Fruit fly (Drosophila melanogaster) whole organism, embryonic: ENCODE data around the gene CG13376.

Source experiments
- Aef1 ChIP-seq: fragments of 200-800 bp; sonication (Bioruptor generic); IDR thresholded peaks from 3 replicates; pipeline ENCODE4 v1.3.6; 2022; ENCODE audit warnings: missing biosample characterization, missing genetic modification characterization
- CG11723 ChIP-seq: fragments of 200-800 bp; sonication (Bioruptor generic); optimal IDR thresholded peaks from 2 replicates; lab custom pipeline; 2017; ENCODE audit warnings: missing biosample characterization, mild to moderate bottlenecking, missing genetic modification characterization
- CG13123 ChIP-seq: fragments of 200-800 bp; sonication (Bioruptor generic); optimal IDR thresholded peaks from 2 replicates; lab custom pipeline; 2016; ENCODE audit warnings: missing biosample characterization, missing genetic modification characterization
- CG1647 ChIP-seq: fragments of 200-800 bp; sonication (Bioruptor generic); optimal IDR thresholded peaks from 3 replicates; lab custom pipeline; 2016; ENCODE audit warnings: missing biosample characterization, missing genetic modification characterization
- CG17328 ChIP-seq: fragments of 200-800 bp; sonication (Bioruptor generic); IDR thresholded peaks from 2 replicates; pipeline ENCODE4 v1.3.6; 2022; ENCODE audit warnings: missing biosample characterization, missing genetic modification characterization
- CG18764 ChIP-seq: fragments of 200-800 bp; sonication (Bioruptor generic); optimal IDR thresholded peaks from 3 replicates; lab custom pipeline; 2016; ENCODE audit warnings: missing biosample characterization, missing genetic modification characterization
- CG2116 ChIP-seq: fragments of 200-800 bp; sonication (Bioruptor generic); optimal IDR thresholded peaks from 3 replicates; lab custom pipeline; 2018; ENCODE audit warnings: missing biosample characterization, mild to moderate bottlenecking, missing genetic modification characterization
- CG2889 ChIP-seq: fragments of 200-800 bp; sonication (Bioruptor generic); IDR thresholded peaks from 3 replicates; pipeline ENCODE4 v1.3.6; 2022; ENCODE audit warnings: missing biosample characterization, missing genetic modification characterization
- CG32772 ChIP-seq: fragments of 200-800 bp; sonication (Bioruptor generic); IDR thresholded peaks from 2 replicates; pipeline ENCODE4 v1.3.6; 2022; ENCODE audit warnings: missing biosample characterization, missing genetic modification characterization
- CG34376 ChIP-seq: fragments of 200-800 bp; sonication (Bioruptor generic); optimal IDR thresholded peaks from 2 replicates; lab custom pipeline; 2018; ENCODE audit warnings: missing biosample characterization, mild to moderate bottlenecking, missing genetic modification characterization
- CG4328 ChIP-seq: fragments of 200-800 bp; sonication (Bioruptor generic); optimal IDR thresholded peaks from 3 replicates; lab custom pipeline; 2017; ENCODE audit warnings: missing biosample characterization, missing genetic modification reagents, missing genetic modification characterization
- CG43689 ChIP-seq: fragments of 200-800 bp; sonication (Bioruptor generic); IDR thresholded peaks from 2 replicates; pipeline ENCODE4 v1.3.6; 2022; ENCODE audit warnings: missing biosample characterization, missing genetic modification characterization
- CG7271 ChIP-seq: fragments of 200-800 bp; sonication (Bioruptor generic); optimal IDR thresholded peaks from 2 replicates; lab custom pipeline; 2018; ENCODE audit warnings: missing biosample characterization, mild to moderate bottlenecking, missing genetic modification characterization, moderate library complexity
- CG9727 ChIP-seq: fragments of 200-800 bp; sonication (Bioruptor generic); optimal IDR thresholded peaks from 3 replicates; lab custom pipeline; 2017; ENCODE audit warnings: missing biosample characterization, mild to moderate bottlenecking, missing genetic modification characterization
- D19A ChIP-seq: fragments of 200-800 bp; optimal IDR thresholded peaks from 3 replicates; lab custom pipeline; 2019; ENCODE audit warnings: missing biosample characterization, mild to moderate bottlenecking, missing genetic modification characterization, moderate library complexity
- GATAe ChIP-seq: fragments of 200-800 bp; sonication (Bioruptor generic); conservative IDR thresholded peaks from 2 replicates; pipeline ENCODE4 v1.3.6; 2022; ENCODE audit warnings: missing biosample characterization, missing genetic modification characterization
- HLH3B ChIP-seq: fragments of 200-800 bp; sonication (Bioruptor generic); IDR thresholded peaks from 2 replicates; pipeline ENCODE4 v1.3.6; 2022; ENCODE audit warnings: missing biosample characterization, missing genetic modification characterization
- Med ChIP-seq: fragments of 200-800 bp; sonication (Bioruptor generic); peaks from one replicate; lab custom pipeline; 2016; ENCODE audit warnings: missing biosample characterization, missing genetic modification characterization, mild to moderate bottlenecking, inconsistent platforms, moderate library complexity
- Mrtf ChIP-seq: fragments of 200-800 bp; sonication (Bioruptor generic); IDR thresholded peaks from 3 replicates; pipeline ENCODE4 v1.3.6; 2022; ENCODE audit warnings: missing biosample characterization, missing genetic modification characterization
- NK7.1 ChIP-seq: fragments of 200-800 bp; sonication (Bioruptor generic); optimal IDR thresholded peaks from 3 replicates; lab custom pipeline; 2016; ENCODE audit warnings: missing biosample characterization, missing genetic modification characterization
- Sry-β ChIP-seq: fragments of 200-800 bp; sonication (Bioruptor generic); optimal IDR thresholded peaks from 2 replicates; lab custom pipeline; 2018; ENCODE audit warnings: missing biosample characterization, mild to moderate bottlenecking, missing genetic modification characterization, moderate library complexity
- Trl ChIP-seq, 3 experiments: fragments of >200 bp in 2 of 3; fragments of 200-800 bp in 1 of 3; sonication (Bioruptor generic) in 1 of 3; optimal IDR thresholded peaks; 2 replicates in 1 of 3; 3 replicates in 2 of 3; lab custom pipeline; 2016 to 2017; ENCODE audit warnings: missing biosample characterization in 1 of 3, missing genetic modification characterization in 1 of 3
- Vsx1 ChIP-seq: fragments of 200-800 bp; sonication (Bioruptor generic); optimal IDR thresholded peaks from 2 replicates; lab custom pipeline; 2017; ENCODE audit warnings: missing biosample characterization, mild to moderate bottlenecking, missing genetic modification characterization, missing genetic modification reagents
- az2 ChIP-seq: fragments of 200-800 bp; sonication (Bioruptor generic); optimal IDR thresholded peaks from 3 replicates; lab custom pipeline; 2016; ENCODE audit warnings: missing biosample characterization, missing genetic modification characterization
- bigmax ChIP-seq: fragments of 200-800 bp; sonication (Bioruptor generic); optimal IDR thresholded peaks from 2 replicates; lab custom pipeline; 2018; ENCODE audit warnings: missing biosample characterization, mild to moderate bottlenecking, missing genetic modification characterization
- bowl ChIP-seq: fragments of 200-800 bp; sonication (Bioruptor generic); IDR thresholded peaks from 2 replicates; pipeline ENCODE4 v1.3.6; 2022; ENCODE audit warnings: missing biosample characterization, missing genetic modification characterization
- bsh ChIP-seq, 2 experiments: fragments of 200-800 bp; sonication (Bioruptor generic); optimal IDR thresholded peaks; 2 replicates each; lab custom pipeline; 2017 to 2018; ENCODE audit warnings: mild to moderate bottlenecking in 2 of 2, missing biosample characterization in 2 of 2, missing genetic modification characterization in 2 of 2, moderate library complexity in 1 of 2
- crc ChIP-seq: fragments of 200-800 bp; sonication (Bioruptor generic); optimal IDR thresholded peaks from 2 replicates; lab custom pipeline; 2016; ENCODE audit warnings: missing biosample characterization, missing genetic modification characterization
- cwo ChIP-seq: fragments of 200-800 bp; sonication (Bioruptor generic); optimal IDR thresholded peaks from 3 replicates; lab custom pipeline; 2017; ENCODE audit warnings: missing biosample characterization, missing genetic modification characterization, mild to moderate bottlenecking, moderate library complexity, missing genetic modification reagents
- disco-r ChIP-seq: fragments of 200-800 bp; sonication (Bioruptor generic); optimal IDR thresholded peaks from 2 replicates; lab custom pipeline; 2016; ENCODE audit warnings: missing biosample characterization, missing genetic modification characterization
- exex ChIP-seq: fragments of 200-800 bp; sonication (Bioruptor generic); optimal IDR thresholded peaks from 4 replicates; lab custom pipeline; 2018; ENCODE audit warnings: missing biosample characterization, mild to moderate bottlenecking, missing genetic modification characterization, moderate library complexity
- gce ChIP-seq: fragments of 200-800 bp; sonication (Bioruptor generic); IDR thresholded peaks from 3 replicates; pipeline ENCODE4 v1.3.6; 2022; ENCODE audit warnings: missing biosample characterization, missing genetic modification characterization
- gem ChIP-seq: fragments of 200-800 bp; sonication (Bioruptor generic); optimal IDR thresholded peaks from 2 replicates; lab custom pipeline; 2019; ENCODE audit warnings: missing biosample characterization, mild to moderate bottlenecking, missing genetic modification characterization, moderate library complexity
- grau ChIP-seq: fragments of 200-800 bp; optimal IDR thresholded peaks from 3 replicates; lab custom pipeline; 2019; ENCODE audit warnings: missing biosample characterization, mild to moderate bottlenecking, missing genetic modification characterization, moderate library complexity
- jigr1 ChIP-seq: fragments of 200-800 bp; sonication (Bioruptor generic); IDR thresholded peaks from 3 replicates; pipeline ENCODE4 v1.3.6; 2022; ENCODE audit warnings: missing biosample characterization, missing genetic modification characterization
- knrl ChIP-seq: fragments of 200-800 bp; sonication (Bioruptor generic); IDR thresholded peaks from 3 replicates; pipeline ENCODE4 v1.3.6; 2022; ENCODE audit warnings: missing biosample characterization, missing genetic modification characterization; ENCODE audit not compliant: partially characterized antibody
- lbe ChIP-seq: fragments of 200-800 bp; sonication (Bioruptor generic); optimal IDR thresholded peaks from 2 replicates; lab custom pipeline; 2016; ENCODE audit warnings: missing biosample characterization, mild to moderate bottlenecking, missing genetic modification characterization
- lilli ChIP-seq: fragments of 200-800 bp; sonication (Bioruptor generic); optimal IDR thresholded peaks from 3 replicates; lab custom pipeline; 2016; ENCODE audit warnings: missing biosample characterization, missing genetic modification characterization
- nau ChIP-seq: fragments of 200-800 bp; sonication (Bioruptor generic); optimal IDR thresholded peaks from 3 replicates; lab custom pipeline; 2017; ENCODE audit warnings: missing biosample characterization, mild to moderate bottlenecking, missing genetic modification characterization, missing genetic modification reagents
- onecut ChIP-seq: fragments of 200-800 bp; sonication (Bioruptor generic); IDR thresholded peaks from 2 replicates; pipeline ENCODE4 v1.3.6; 2022; ENCODE audit warnings: missing biosample characterization, missing genetic modification characterization
- org-1 ChIP-seq: fragments of 200-800 bp; sonication (Bioruptor generic); optimal IDR thresholded peaks from 2 replicates; lab custom pipeline; 2017; ENCODE audit warnings: missing biosample characterization, missing genetic modification characterization
- pros ChIP-seq: fragments of 200-800 bp; sonication (Bioruptor generic); optimal IDR thresholded peaks from 3 replicates; lab custom pipeline; 2019; ENCODE audit warnings: missing biosample characterization, mild to moderate bottlenecking, missing genetic modification characterization, moderate library complexity
- schlank ChIP-seq: fragments of 200-800 bp; sonication (Bioruptor generic); optimal IDR thresholded peaks from 2 replicates; lab custom pipeline; 2018; ENCODE audit warnings: missing biosample characterization, mild to moderate bottlenecking, missing genetic modification characterization
- slou ChIP-seq: fragments of 200-800 bp; sonication (Bioruptor generic); optimal IDR thresholded peaks from 3 replicates; lab custom pipeline; 2016; ENCODE audit warnings: missing biosample characterization, missing genetic modification characterization
- stc ChIP-seq: fragments of 200-800 bp; sonication (Bioruptor generic); IDR thresholded peaks from 2 replicates; pipeline ENCODE4 v1.3.6; 2022; ENCODE audit warnings: missing biosample characterization, missing genetic modification characterization
- tio ChIP-seq: fragments of 200-800 bp; sonication (Bioruptor generic); optimal IDR thresholded peaks from 2 replicates; lab custom pipeline; 2017; ENCODE audit warnings: missing biosample characterization, missing genetic modification characterization, inconsistent platforms
- unc-4 ChIP-seq: fragments of 200-800 bp; sonication (Bioruptor generic); IDR thresholded peaks from 2 replicates; pipeline ENCODE4 v1.3.6; 2022; ENCODE audit warnings: missing biosample characterization, missing genetic modification characterization; ENCODE audit not compliant: partially characterized antibody
- vnd ChIP-seq: fragments of 200-800 bp; sonication (Bioruptor generic); IDR thresholded peaks from 3 replicates; pipeline ENCODE4 v1.3.6; 2022; ENCODE audit warnings: missing biosample characterization, missing genetic modification characterization; ENCODE audit not compliant: partially characterized antibody

CG13376 gene

dm6 chrX:263728-264344 is 3.0 kb downstream of the CG13376 start, which contains the start of gene CG13377 (continued):
- no peak for TF ChIP-seq slou
- no peak for TF ChIP-seq schlank
- TF ChIP-seq, all 482 proteins: peak for 92

DNA sequence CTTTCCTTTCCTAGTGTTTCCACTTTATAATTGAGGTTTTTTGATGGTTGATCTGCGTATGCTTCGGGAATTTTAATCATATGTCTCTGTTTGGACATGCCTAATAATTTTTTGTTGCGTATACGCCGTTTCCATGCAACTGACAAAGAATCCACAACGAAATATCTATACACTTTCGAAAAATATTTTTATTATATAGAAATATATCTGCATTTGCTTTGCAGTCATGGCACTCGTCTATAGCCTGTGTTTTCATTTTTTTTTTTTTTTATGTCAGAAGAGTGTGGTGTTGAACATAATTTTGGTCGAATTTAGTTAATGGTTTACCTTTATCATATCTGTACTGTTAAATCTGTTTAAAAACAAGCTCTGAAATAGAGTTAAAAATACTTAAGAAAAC is 4.0 kb downstream of the CG13376 start:
- TF ChIP-seq az2 (GFP tag; lab: Kevin White, UChicago), result no peak
- TF ChIP-seq Mrtf (GFP tag; lab: Robert Waterston, UW), result no peak
- TF ChIP-seq GATAe, result no peak
- TF ChIP-seq CG11723, result no peak
- peak; percentile 78 for TF ChIP-seq D19A (tag; lab: Kevin White, UChicago)
- TF ChIP-seq org-1 (GFP tag; lab: Kevin White, UChicago), result no peak
- TF ChIP-seq gem, result peak; percentile 1
- no peak for TF ChIP-seq CG4328 (GFP tag; lab: Kevin White, UChicago)
- TF ChIP-seq lbe (GFP tag; lab: Kevin White, UChicago), result peak; percentile 5
- no peak for TF ChIP-seq NK7.1 (GFP tag; lab: Kevin White, UChicago)
- TF ChIP-seq Med (GFP tag; lab: Kevin White, UChicago), result peak; percentile 1
- no peak for TF ChIP-seq crc
- TF ChIP-seq disco-r, result no peak
- no peak for TF ChIP-seq Vsx1 (GFP tag; lab: Kevin White, UChicago)

DNA sequence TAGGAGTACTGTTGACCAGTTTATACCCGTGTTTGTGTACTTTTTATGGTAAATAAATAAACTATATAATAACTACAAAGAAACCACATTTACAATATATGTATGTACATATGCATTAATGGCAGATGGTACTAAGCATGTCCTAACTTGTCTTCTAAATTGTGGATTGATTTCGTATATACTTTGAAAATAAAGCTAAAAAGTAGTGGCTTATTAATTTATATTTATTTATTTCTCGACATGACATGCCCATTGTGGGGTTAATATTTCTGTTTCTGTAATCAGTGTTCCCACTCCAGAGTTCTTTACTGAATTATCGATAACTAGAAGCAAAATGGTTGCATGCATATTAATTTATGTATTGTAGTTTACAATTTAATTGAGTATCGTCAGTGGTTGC is 11.5 kb downstream of the CG13376 start, which contains the start of gene cin:
cin (plus strand) TSS at position 306 of the 400 bp plus-strand sequence.
- TF ChIP-seq Aef1 (GFP tag; lab: Robert Waterston, UW) (no peak), exex (tag; lab: Kevin White, UChicago) (no peak), CG2116 (GFP tag; lab: Kevin White, UChicago) (peak; percentile 85), lilli (GFP tag; lab: Kevin White, UChicago) (peak; percentile 36), nau (GFP tag; lab: Kevin White, UChicago) (no peak), onecut (GFP tag; lab: Robert Waterston, UW) (no peak), tio (GFP tag; lab: Kevin White, UChicago) (peak; percentile 41), CG2889 (GFP tag; lab: Robert Waterston, UW) (no peak), jigr1 (GFP tag; lab: Robert Waterston, UW) (no peak), CG43689 (GFP tag; lab: Robert Waterston, UW) (no peak), CG4328 (GFP tag; lab: Kevin White, UChicago) (no peak), unc-4 (GFP tag; lab: Robert Waterston, UW) (no peak), knrl (GFP tag; lab: Robert Waterston, UW) (no peak), CG13123 (GFP tag; lab: Kevin White, UChicago) (no peak), CG17328 (GFP tag; lab: Robert Waterston, UW) (0 out of 2 replicates have a peak, but pooled peaks have one; percentile 15), gce (GFP tag; lab: Robert Waterston, UW) (no peak), vnd (no peak), cwo (GFP tag; lab: Kevin White, UChicago) (no peak), bowl (no peak), CG18764 (GFP tag; lab: Kevin White, UChicago) (no peak), bsh (GFP tag; optimal IDR thresholded peaks at IDR 0.05; lab: Kevin White, UChicago) (peak in 1 of 2 experiments; percentile 47), HLH3B (GFP tag; lab: Robert Waterston, UW) (no peak), CG34376 (GFP tag; lab: Kevin White, UChicago) (no peak), grau (tag; lab: Kevin White, UChicago) (peak; percentile 66), pros (GFP tag; lab: Kevin White, UChicago) (no peak), Sry-β (GFP tag; lab: Kevin White, UChicago) (no peak), CG32772 (no peak), Trl (optimal IDR thresholded peaks at IDR 0.05; lab: Kevin White, UChicago) (no peak), Trl (GFP tag; optimal IDR thresholded peaks at IDR 0.05; lab: Kevin White, UChicago) (no peak), CG9727 (GFP tag; lab: Kevin White, UChicago) (peak; percentile 53), bigmax (GFP tag; lab: Kevin White, UChicago) (no peak), CG7271 (tag; lab: Kevin White, UChicago) (no peak), CG1647 (no peak), stc (GFP tag; lab: Robert Waterston, UW) (no peak)
